Worm (Caenorhabditis elegans): Measurements from ENCODE around the gene C14C10.1.

DNA sequence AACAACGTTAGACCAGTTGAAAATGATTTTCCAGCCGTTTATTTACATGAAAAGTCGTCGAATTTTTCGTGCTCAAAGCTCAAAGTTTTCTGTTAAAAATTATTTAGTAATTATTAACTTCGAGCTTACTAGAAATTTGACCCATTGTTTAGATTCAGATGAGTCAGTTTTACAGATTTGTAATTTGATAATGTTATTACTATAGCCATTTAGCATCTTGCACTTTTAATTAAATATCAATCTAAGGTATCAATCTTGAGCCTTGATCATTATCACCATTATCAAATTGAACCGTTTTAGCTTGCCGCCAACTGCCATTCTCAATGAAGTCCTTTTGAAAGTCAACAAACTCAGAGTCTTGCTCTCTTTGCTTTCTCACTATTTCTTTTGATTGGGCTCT, 21.4 kb downstream of the C14C10.1 start, which contains the start of gene ZC116.1:
- TF ChIP-seq ceh-9 (tag; optimal IDR thresholded peaks at IDR 0.05) (no peak), unc-86 (tag; optimal IDR thresholded peaks at IDR 0.05) (no peak), fkh-6 (tag; optimal IDR thresholded peaks at IDR 0.05) (no peak), ahr-1 (tag; optimal IDR thresholded peaks at IDR 0.05) (no peak), ets-4 (tag; optimal IDR thresholded peaks at IDR 0.05) (no peak)

Measured in whole organism, late embryonic.